Worm (Caenorhabditis elegans) whole organism, early embryonic: Measurements from ENCODE around the gene nyn-3.

Source experiments
- B0310.2 ChIP-seq: sonication (generic microtip); optimal IDR thresholded peaks from 2 replicates; lab custom pipeline; 2016; ENCODE audit warnings: mild to moderate bottlenecking, missing genetic modification characterization, missing compliant biosample characterization
- F13C5.2 ChIP-seq: sonication (generic microtip); optimal IDR thresholded peaks from 2 replicates; lab custom pipeline; 2017; ENCODE audit warnings: mild to moderate bottlenecking, missing genetic modification characterization, inconsistent platforms, missing compliant biosample characterization
- aly-1 ChIP-seq: sonication (generic microtip); optimal IDR thresholded peaks from 2 replicates; lab custom pipeline; 2016; ENCODE audit warnings: missing genetic modification characterization, missing compliant biosample characterization
- ama-1 ChIP-seq: fragments of 150-350 bp; optimal IDR thresholded peaks from 2 replicates; lab custom pipeline; 2014
- ceh-13 ChIP-seq: fragments of 200-800 bp; sonication (Bioruptor generic); optimal IDR thresholded peaks from 2 replicates; lab custom pipeline; 2018; ENCODE audit warnings: mild to moderate bottlenecking, missing genetic modification characterization, missing compliant biosample characterization
- ceh-36 ChIP-seq: sonication (generic microtip); optimal IDR thresholded peaks from 2 replicates; lab custom pipeline; 2016; ENCODE audit warnings: missing genetic modification characterization, inconsistent platforms, missing compliant biosample characterization
- ets-7 ChIP-seq: sonication (generic microtip); optimal IDR thresholded peaks from 2 replicates; lab custom pipeline; 2016; ENCODE audit warnings: missing genotype, missing genetic modification characterization, missing compliant biosample characterization
- flt-1 ChIP-seq: fragments of 200-800 bp; sonication (Bioruptor generic); IDR thresholded peaks from 2 replicates; pipeline ENCODE4 v1.3.6; 2022; ENCODE audit warnings: missing genetic modification characterization, missing compliant biosample characterization
- hmbx-1 ChIP-seq: sonication (generic microtip); optimal IDR thresholded peaks from 2 replicates; lab custom pipeline; 2016; ENCODE audit warnings: mild to moderate bottlenecking, missing genetic modification characterization, missing compliant biosample characterization
- hmg-4 ChIP-seq: fragments of 200-800 bp; sonication (Bioruptor generic); optimal IDR thresholded peaks from 2 replicates; lab custom pipeline; 2018; ENCODE audit warnings: mild to moderate bottlenecking, missing genetic modification characterization, missing compliant biosample characterization
- hnd-1 ChIP-seq: sonication (generic microtip); optimal IDR thresholded peaks from 2 replicates; lab custom pipeline; 2016; ENCODE audit warnings: missing genetic modification characterization, missing compliant biosample characterization
- pes-1 ChIP-seq: fragments of 200-800 bp; sonication (Bioruptor generic); IDR thresholded peaks from 2 replicates; pipeline ENCODE4 v1.3.6; 2022; ENCODE audit warnings: missing genetic modification reagents, missing genetic modification characterization, missing compliant biosample characterization
- scrt-1 ChIP-seq: fragments of 200-800 bp; sonication (Bioruptor generic); IDR thresholded peaks from 2 replicates; pipeline ENCODE4 v1.3.6; 2022; ENCODE audit warnings: missing genetic modification characterization, missing compliant biosample characterization
- sea-1 ChIP-seq: fragments of 200-800 bp; sonication (Bioruptor generic); conservative IDR thresholded peaks from 2 replicates; pipeline ENCODE4 v1.3.6; 2022; ENCODE audit warnings: missing genetic modification characterization, missing compliant biosample characterization
- tbx-11 ChIP-seq: fragments of 200-800 bp; sonication (Bioruptor generic); IDR thresholded peaks from 2 replicates; pipeline ENCODE4 v1.3.6; 2022; ENCODE audit warnings: missing genetic modification characterization, missing compliant biosample characterization
- tbx-37 ChIP-seq: fragments of 200-800 bp; sonication (Bioruptor generic); conservative IDR thresholded peaks from 2 replicates; pipeline ENCODE4 v1.3.6; 2022; ENCODE audit warnings: missing genetic modification reagents, missing genetic modification characterization, missing compliant biosample characterization
- tra-4 ChIP-seq: sonication (generic microtip); optimal IDR thresholded peaks from 2 replicates; lab custom pipeline; 2017; ENCODE audit warnings: missing genetic modification characterization, missing compliant biosample characterization

Gene nyn-3

DNA sequence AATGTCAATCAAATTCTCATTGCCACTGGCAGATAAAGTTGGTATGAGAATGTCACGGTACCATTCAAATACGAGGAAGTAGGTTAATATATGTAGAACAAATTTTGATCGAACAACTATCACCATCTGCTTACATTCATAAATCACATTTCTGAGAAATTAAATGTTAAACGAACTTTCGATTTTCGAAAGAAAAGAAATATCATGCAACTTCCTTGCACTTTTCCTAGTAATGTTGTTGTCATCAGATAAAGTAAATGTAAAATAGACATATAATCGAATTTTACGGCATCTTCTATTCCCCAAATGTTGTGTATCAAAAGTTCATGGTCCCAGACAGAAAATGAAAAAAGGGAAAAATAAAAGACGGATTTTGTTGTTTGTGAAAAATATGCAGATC, 19.0 kb upstream of the nyn-3 start:
- TF ChIP-seq F13C5.2 (tag; lab: Kevin White, UChicago), result no peak

DNA sequence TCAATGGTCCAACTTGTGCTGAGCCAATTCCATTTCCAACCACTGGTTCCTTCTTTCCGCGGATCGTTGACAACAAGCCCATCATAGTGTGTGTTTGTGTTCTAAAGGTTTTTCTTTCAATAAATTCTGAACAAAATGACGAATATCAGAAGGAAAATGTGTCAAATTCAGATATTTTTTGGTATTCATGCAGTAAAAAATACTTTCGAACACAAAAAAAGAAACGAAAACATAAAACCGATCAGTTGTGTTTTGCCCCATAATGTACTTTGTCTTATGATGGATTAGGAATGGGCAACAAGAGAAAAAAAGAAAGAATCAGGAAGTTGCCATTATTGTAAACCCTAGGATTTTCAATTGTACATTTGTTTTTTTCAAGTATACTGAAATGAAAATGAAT, 16.8 kb upstream of the nyn-3 start, which contains the start of gene glb-10:
glb-10 (minus strand) TSS at position 101 of the 400 bp plus-strand sequence.
- TF ChIP-seq hmbx-1 (tag; lab: Kevin White, UChicago), result no peak
- no peak for TF ChIP-seq aly-1 (tag; lab: Kevin White, UChicago)

DNA sequence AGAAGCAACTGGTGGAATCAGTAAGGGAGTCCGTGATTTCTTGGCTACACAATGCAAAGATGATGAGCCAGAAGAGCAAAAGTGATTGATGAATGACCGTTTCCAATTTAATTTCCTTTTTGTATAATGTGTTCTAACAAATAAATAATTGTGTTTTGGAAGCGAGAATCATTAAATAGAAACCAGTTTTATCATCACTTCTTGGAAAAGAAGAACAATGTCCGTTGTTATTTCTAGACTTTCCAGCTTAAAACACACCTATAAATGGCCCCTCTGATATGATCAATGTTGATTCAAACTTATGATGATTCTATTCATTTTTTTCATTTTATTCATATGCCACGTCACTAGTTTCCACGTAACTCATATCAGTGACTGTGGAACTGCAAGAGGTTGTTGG, 13.7 kb upstream of the nyn-3 start, which contains the start of gene C29F5.8:
C29F5.8 (plus strand) TSS at position 301 of the 400 bp plus-strand sequence.
- TF ChIP-seq hmbx-1 (tag; lab: Kevin White, UChicago) (no peak), ets-7 (tag; lab: Kevin White, UChicago) (no peak), pes-1 (GFP tag; lab: Robert Waterston, UW) (no peak)

DNA sequence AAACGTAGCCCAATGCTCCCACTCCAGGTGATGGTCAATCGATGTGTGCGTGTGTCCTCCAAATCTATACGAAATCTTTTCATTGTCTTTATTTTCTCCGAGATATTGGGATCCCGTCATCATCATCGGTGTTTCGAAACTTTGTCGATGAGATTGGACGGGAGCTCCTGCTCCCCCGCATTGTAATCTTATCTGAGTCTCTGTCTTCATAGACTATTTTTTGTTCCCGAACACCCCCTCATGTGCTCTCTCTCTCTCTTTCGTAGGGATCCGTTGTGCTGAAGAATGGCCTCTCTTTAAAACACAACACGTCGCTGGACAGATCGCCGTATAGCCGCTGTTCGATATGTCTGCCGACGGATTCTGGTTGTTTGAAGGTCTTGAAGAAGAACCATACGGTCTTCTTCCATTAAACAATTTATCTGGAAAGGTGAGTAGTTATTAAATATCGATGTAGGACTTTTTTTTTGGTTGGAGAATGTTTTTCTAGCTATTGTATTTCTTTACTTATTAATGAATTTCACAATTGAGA, 10.8 kb upstream of the nyn-3 start, which contains the start of gene C29F5.1:
C29F5.1 (plus strand) TSS at position 317 of the 532 bp plus-strand sequence.
- TF ChIP-seq ets-7 (tag; lab: Kevin White, UChicago), result no peak
- TF ChIP-seq hnd-1 (tag; lab: Kevin White, UChicago), result no peak
- TF ChIP-seq F13C5.2 (tag; lab: Kevin White, UChicago), result no peak
- no peak for TF ChIP-seq tra-4 (tag; lab: Kevin White, UChicago)
- no peak for TF ChIP-seq tbx-37 (GFP tag; lab: Robert Waterston, UW)
- no peak for TF ChIP-seq flt-1 (GFP tag; lab: Robert Waterston, UW)
- TF ChIP-seq ama-1, result no peak
- no peak for TF ChIP-seq scrt-1
- no peak for TF ChIP-seq ceh-13
- TF ChIP-seq tbx-11 (GFP tag; lab: Robert Waterston, UW), result no peak
- TF ChIP-seq sea-1 (GFP tag; lab: Robert Waterston, UW), result no peak
- no peak for TF ChIP-seq hmbx-1 (tag; lab: Kevin White, UChicago)
- no peak for TF ChIP-seq aly-1 (tag; lab: Kevin White, UChicago)
- TF ChIP-seq ceh-36, result no peak

DNA sequence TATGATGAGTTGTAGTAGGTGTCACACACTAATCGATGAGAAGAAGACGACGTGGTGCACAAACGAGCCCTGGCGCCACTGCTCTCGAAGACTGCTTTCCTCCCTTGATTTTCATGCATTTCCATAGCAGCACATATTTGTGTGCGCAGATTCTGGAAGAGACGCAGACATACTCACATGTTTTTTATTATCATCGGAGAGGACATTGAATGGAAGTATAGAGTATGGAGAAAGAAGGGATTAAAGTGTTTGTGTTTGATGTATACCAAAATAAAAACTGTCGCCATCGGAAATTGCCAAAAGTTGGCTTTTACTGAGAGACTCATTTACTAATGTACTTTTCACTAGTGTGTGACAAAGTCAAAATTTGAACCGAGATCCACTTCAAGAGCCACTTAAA, 1.8 kb upstream of the nyn-3 start, which contains the start of gene mps-1:
mps-1 (minus strand) TSS at position 101 of the 400 bp plus-strand sequence.
- TF ChIP-seq aly-1 (tag; lab: Kevin White, UChicago) (no peak), tbx-37 (GFP tag; lab: Robert Waterston, UW) (no peak), flt-1 (GFP tag; lab: Robert Waterston, UW) (no peak), B0310.2 (tag; lab: Kevin White, UChicago) (no peak), tra-4 (tag; lab: Kevin White, UChicago) (no peak), hmbx-1 (tag; lab: Kevin White, UChicago) (no peak), pes-1 (GFP tag; lab: Robert Waterston, UW) (no peak), ama-1 (no peak)

DNA sequence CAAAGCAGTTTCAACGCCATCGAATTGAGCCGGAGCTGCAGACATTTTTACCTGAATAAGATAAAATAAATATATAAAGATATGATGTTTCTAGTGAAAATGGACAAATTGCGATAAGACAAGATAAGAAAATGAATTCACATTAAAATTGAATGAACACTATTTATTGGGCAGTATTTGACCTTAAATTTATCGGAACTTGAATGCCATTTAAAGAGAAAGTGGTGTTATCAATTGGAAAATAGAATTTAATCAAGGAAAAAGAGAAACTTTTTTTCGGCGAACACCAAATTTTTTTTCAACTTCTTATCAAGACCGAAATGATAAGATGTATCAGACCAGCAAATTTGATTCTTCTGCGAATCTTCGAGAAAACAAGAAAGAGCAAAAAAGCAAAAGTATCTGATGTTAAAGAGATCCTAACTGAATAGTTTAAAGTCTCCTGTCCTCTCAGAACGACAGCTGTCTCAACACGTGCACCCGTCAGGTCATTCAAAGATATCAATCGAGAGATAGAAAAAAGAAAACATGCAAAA, 2.3 kb downstream of the nyn-3 start, which contains the start of gene upb-1:
upb-1 (minus strand) TSS at position 51 of the 536 bp plus-strand sequence.
- no peak for TF ChIP-seq B0310.2 (tag; lab: Kevin White, UChicago)
- TF ChIP-seq tbx-11 (GFP tag; lab: Robert Waterston, UW), result no peak
- TF ChIP-seq F13C5.2 (tag; lab: Kevin White, UChicago), result no peak
- TF ChIP-seq ama-1, result no peak
- no peak for TF ChIP-seq scrt-1
- TF ChIP-seq pes-1 (GFP tag; lab: Robert Waterston, UW), result no peak
- TF ChIP-seq ets-7 (tag; lab: Kevin White, UChicago), result no peak

DNA sequence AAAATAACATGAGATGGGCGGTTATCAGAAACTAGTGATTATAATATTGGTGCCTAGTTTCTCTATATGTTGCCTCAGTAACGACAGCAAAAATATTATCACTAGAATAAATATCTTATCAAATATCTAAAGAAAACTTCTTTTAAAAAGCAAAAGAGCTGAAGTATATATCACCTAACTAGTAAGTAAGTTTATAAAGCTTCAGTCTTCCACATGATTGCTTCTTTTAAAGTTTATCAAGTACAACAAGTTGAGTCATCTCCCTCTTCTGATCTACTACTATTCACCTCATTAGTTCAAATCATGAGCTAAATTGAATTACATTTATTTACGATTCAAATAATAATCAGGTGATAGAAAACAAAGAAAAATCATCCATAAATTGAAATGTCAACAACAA, 4.3 kb downstream of the nyn-3 start:
- TF ChIP-seq ceh-13, result no peak
- TF ChIP-seq ama-1, result no peak
- TF ChIP-seq tbx-11 (GFP tag; lab: Robert Waterston, UW), result no peak
- TF ChIP-seq aly-1 (tag; lab: Kevin White, UChicago), result no peak
- no peak for TF ChIP-seq hnd-1 (tag; lab: Kevin White, UChicago)
- no peak for TF ChIP-seq pes-1 (GFP tag; lab: Robert Waterston, UW)

DNA sequence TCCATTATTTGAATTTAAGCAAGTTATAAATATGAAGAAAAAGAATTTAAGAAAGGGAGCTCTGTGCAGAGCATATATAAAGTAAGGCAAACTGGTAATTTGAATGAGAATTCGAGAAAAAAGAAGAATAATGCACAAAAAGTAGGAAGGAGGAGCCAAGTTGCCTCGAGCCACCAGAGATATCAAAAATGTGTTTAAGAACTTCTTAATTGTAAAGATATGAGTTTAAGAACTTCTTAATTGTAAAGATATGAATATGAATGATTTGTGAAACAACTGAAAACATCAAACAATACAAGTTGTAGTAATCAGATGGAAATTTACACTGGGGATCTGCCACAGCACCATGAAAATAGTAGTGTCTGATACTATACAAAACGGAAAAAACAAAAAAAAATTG, 5.6 kb downstream of the nyn-3 start, which contains the start of gene F13H8.6:
F13H8.6 (minus strand) TSS at position 101 of the 400 bp plus-strand sequence.
- TF ChIP-seq ama-1 (no peak), scrt-1 (no peak), flt-1 (GFP tag; lab: Robert Waterston, UW) (no peak), ceh-36 (no peak), ceh-13 (no peak), tra-4 (tag; lab: Kevin White, UChicago) (no peak), aly-1 (tag; lab: Kevin White, UChicago) (no peak)

DNA sequence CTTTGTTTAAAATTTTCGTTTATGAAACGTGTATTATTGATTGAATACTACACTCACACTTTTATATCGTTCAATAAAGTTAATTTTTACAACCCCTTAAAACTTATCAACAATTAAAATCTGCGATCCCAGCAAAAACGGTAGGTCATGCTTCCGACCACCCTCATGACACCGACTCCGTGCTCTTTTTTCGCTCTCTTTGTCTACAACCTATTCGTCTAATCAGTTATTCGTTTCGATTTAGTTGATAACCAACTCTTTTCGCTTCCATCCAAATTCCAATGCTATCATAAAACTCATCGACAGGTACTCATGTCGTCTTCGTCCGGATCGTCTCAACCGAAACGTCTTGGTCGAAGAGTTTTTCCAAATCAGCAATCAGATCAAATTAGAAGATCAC, 9.4 kb downstream of the nyn-3 start, which contains the start of gene F13H8.1:
F13H8.1 (plus strand) TSS at position 311 of the 400 bp plus-strand sequence.
- no peak for TF ChIP-seq hnd-1 (tag; lab: Kevin White, UChicago)
- TF ChIP-seq ceh-13, result no peak
- no peak for TF ChIP-seq hmg-4 (GFP tag; lab: Kevin White, UChicago)
- TF ChIP-seq B0310.2 (tag; lab: Kevin White, UChicago), result no peak
- TF ChIP-seq ceh-36, result no peak
- no peak for TF ChIP-seq sea-1 (GFP tag; lab: Robert Waterston, UW)
- no peak for TF ChIP-seq ets-7 (tag; lab: Kevin White, UChicago)
- TF ChIP-seq hmbx-1 (tag; lab: Kevin White, UChicago), result no peak
- no peak for TF ChIP-seq scrt-1
- no peak for TF ChIP-seq aly-1 (tag; lab: Kevin White, UChicago)
- TF ChIP-seq F13C5.2 (tag; lab: Kevin White, UChicago), result no peak
- TF ChIP-seq flt-1 (GFP tag; lab: Robert Waterston, UW), result no peak
- no peak for TF ChIP-seq tbx-37 (GFP tag; lab: Robert Waterston, UW)
- TF ChIP-seq tbx-11 (GFP tag; lab: Robert Waterston, UW), result no peak
- no peak for TF ChIP-seq ama-1
- no peak for TF ChIP-seq tra-4 (tag; lab: Kevin White, UChicago)
- TF ChIP-seq pes-1 (GFP tag; lab: Robert Waterston, UW), result no peak
